Worm (Caenorhabditis elegans): ENCODE measurements around the gene Y73F8A.23.

DNA sequence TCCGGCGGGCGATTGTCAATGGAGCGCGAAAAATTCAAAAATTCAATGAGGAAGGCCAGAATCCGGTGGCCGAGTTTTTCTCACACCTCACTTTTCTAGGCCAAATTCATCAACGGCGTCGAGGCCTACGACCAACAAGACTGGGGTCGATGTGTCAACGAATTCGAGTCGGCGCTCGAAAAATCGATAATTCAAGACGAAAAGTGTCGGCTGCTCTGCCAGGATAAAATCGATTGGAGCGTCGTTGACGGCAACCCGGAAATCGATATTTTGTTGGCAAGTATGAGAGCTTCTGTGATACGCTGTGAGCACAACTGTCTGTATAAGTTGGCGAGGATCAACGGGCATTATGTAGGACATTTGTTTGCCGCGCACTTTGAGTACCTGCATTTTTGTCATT, 31.4 kb upstream of the Y73F8A.23 start:
- no peak for TF ChIP-seq klf-2 (GFP tag; conservative IDR thresholded peaks at IDR 0.05)
- TF ChIP-seq flt-1 (GFP tag; IDR thresholded peaks at IDR 0.05) = no peak
- no peak for TF ChIP-seq ztf-23 (GFP tag; IDR thresholded peaks at IDR 0.05)
- no peak for TF ChIP-seq med-1 (GFP tag; optimal IDR thresholded peaks at IDR 0.05; ENCODE audit: insufficient read depth)
- no peak for TF ChIP-seq cog-1 (tag; optimal IDR thresholded peaks at IDR 0.05)
